In genomic region chrIV:17116345-17116744, ce11 we compare ENCODE assay signal across 3 worm cellular contexts.
TF ChIP-seq lines count a peak whose summit lies in the region.

Gene cyn-13 (minus strand): TSS chrIV:17116657.

TF ChIP-seq in whole organism, L4 larva, 104 proteins besides CTCF, POLR2A, EP300 and RAD21 (continues in another document):
- TF ChIP-seq unc-62 (GFP tag; optimal IDR thresholded peaks at IDR 0.05 in 1 of 2; lab: Kevin White, UChicago) (no peak), unc-62 (tag; optimal IDR thresholded peaks at IDR 0.05; lab: Kevin White, UChicago) (no peak), ceh-20 (GFP tag; IDR thresholded peaks at IDR 0.05; lab: Robert Waterston, UW) (no peak), D1046.2 (GFP tag; IDR thresholded peaks at IDR 0.05; lab: Robert Waterston, UW) (0 out of 2 replicates have a peak, but pooled peaks have one; percentile 54), ama-1 (optimal IDR thresholded peaks at IDR 0.05; lab: Kevin White, UChicago) (peak; percentile 73), tra-1 (GFP tag; IDR thresholded peaks at IDR 0.05; lab: Robert Waterston, UW) (no peak), madf-9 (GFP tag; conservative IDR thresholded peaks at IDR 0.05; lab: Robert Waterston, UW) (no peak), ZK546.5 (tag; optimal IDR thresholded peaks at IDR 0.05; lab: Kevin White, UChicago) (no peak), nhr-11 (tag; optimal IDR thresholded peaks at IDR 0.05; lab: Kevin White, UChicago) (no peak), lir-3 (tag; optimal IDR thresholded peaks at IDR 0.05; lab: Kevin White, UChicago) (no peak), lim-7 (GFP tag; IDR thresholded peaks at IDR 0.05; lab: Robert Waterston, UW) (0 out of 2 replicates have a peak, but pooled peaks have one; percentile 53), Y48G9A.11 (GFP tag; IDR thresholded peaks at IDR 0.05; lab: Robert Waterston, UW) (peak; percentile 47; the same call in 1 of the 2 replicates), zfp-2 (tag; optimal IDR thresholded peaks at IDR 0.05; lab: Kevin White, UChicago) (no peak), sdz-12 (GFP tag; optimal IDR thresholded peaks at IDR 0.05; lab: Kevin White, UChicago) (no peak), mdt-29 (GFP tag; IDR thresholded peaks at IDR 0.05; lab: Robert Waterston, UW) (0 out of 2 replicates have a peak, but pooled peaks have one; percentile 12), ZK337.2 (GFP tag; IDR thresholded peaks at IDR 0.05; lab: Robert Waterston, UW) (no peak), mxl-2 (GFP tag; conservative IDR thresholded peaks at IDR 0.05; lab: Robert Waterston, UW) (no peak), snpc-1.2 (GFP tag; IDR thresholded peaks at IDR 0.05; lab: Robert Waterston, UW) (peak; percentile 22; the same call in 1 of the 2 replicates), hlh-11 (tag; optimal IDR thresholded peaks at IDR 0.05; lab: Kevin White, UChicago) (no peak), egl-27 (tag; optimal IDR thresholded peaks at IDR 0.05; lab: Kevin White, UChicago) (no peak), ceh-28 (tag; optimal IDR thresholded peaks at IDR 0.05; lab: Kevin White, UChicago) (no peak), pqm-1 (tag; optimal IDR thresholded peaks at IDR 0.05; lab: Kevin White, UChicago) (no peak), tag-97 (GFP tag; IDR thresholded peaks at IDR 0.05; lab: Robert Waterston, UW) (no peak), ztf-11 (tag; optimal IDR thresholded peaks at IDR 0.05; lab: Kevin White, UChicago) (no peak), dmd-8 (GFP tag; IDR thresholded peaks at IDR 0.05; lab: Robert Waterston, UW) (no peak), egl-43 (GFP tag; IDR thresholded peaks at IDR 0.05; lab: Robert Waterston, UW) (no peak), nhr-41 (GFP tag; IDR thresholded peaks at IDR 0.05; lab: Robert Waterston, UW) (no peak), nhr-25 (tag; optimal IDR thresholded peaks at IDR 0.05; lab: Kevin White, UChicago; ENCODE audit: borderline replicate concordance, insufficient read depth) (no peak), hif-1 (tag; optimal IDR thresholded peaks at IDR 0.05; lab: Kevin White, UChicago) (no peak), dve-1 (tag; optimal IDR thresholded peaks at IDR 0.05; lab: Kevin White, UChicago; ENCODE audit: insufficient read depth) (no peak), fos-1 (tag; optimal IDR thresholded peaks at IDR 0.05; lab: Kevin White, UChicago) (no peak)

TF ChIP-seq in whole organism, early embryonic, 17 proteins besides CTCF, POLR2A, EP300 and RAD21:
- TF ChIP-seq flt-1 (GFP tag; IDR thresholded peaks at IDR 0.05; lab: Robert Waterston, UW) (no peak), hmg-4 (GFP tag; optimal IDR thresholded peaks at IDR 0.05; lab: Kevin White, UChicago) (no peak), ama-1 (optimal IDR thresholded peaks at IDR 0.05; lab: Kevin White, UChicago) (peak; percentile 69), hnd-1 (tag; optimal IDR thresholded peaks at IDR 0.05; lab: Kevin White, UChicago) (no peak)
TF ChIP-seq in whole organism, early embryonic: peak in this region for 1.

TF ChIP-seq in whole organism, young adult, 124 proteins besides CTCF, POLR2A, EP300 and RAD21:
- TF ChIP-seq hrde-1 (tag; optimal IDR thresholded peaks at IDR 0.05; lab: Kevin White, UChicago; ENCODE audit: borderline replicate concordance) (peak; percentile 54), ekl-4 (GFP tag; IDR thresholded peaks at IDR 0.05; lab: Robert Waterston, UW) (peak; percentile 48; the same call in 1 of the 2 replicates), madf-6 (GFP tag; IDR thresholded peaks at IDR 0.05; lab: Robert Waterston, UW) (peak; percentile 25; the same call in 1 of the 2 replicates), Y56A3A.18 (GFP tag; IDR thresholded peaks at IDR 0.05; lab: Robert Waterston, UW) (0 out of 2 replicates have a peak, but pooled peaks have one; percentile 16), nhr-80 (tag; optimal IDR thresholded peaks at IDR 0.05; lab: Kevin White, UChicago) (no peak), mcd-1 (GFP tag; IDR thresholded peaks at IDR 0.05; lab: Robert Waterston, UW) (0 out of 2 replicates have a peak, but pooled peaks have one; percentile 20), madf-8 (GFP tag; conservative IDR thresholded peaks at IDR 0.05; lab: Robert Waterston, UW) (no peak), bed-1 (GFP tag; IDR thresholded peaks at IDR 0.05; lab: Robert Waterston, UW) (no peak), cebp-1 (GFP tag; IDR thresholded peaks at IDR 0.05; lab: Robert Waterston, UW) (no peak), cebp-1 (tag; optimal IDR thresholded peaks at IDR 0.05; lab: Kevin White, UChicago) (peak; percentile 16), fkh-3 (tag; optimal IDR thresholded peaks at IDR 0.05; lab: Kevin White, UChicago) (peak; percentile 4), chd-7 (tag; optimal IDR thresholded peaks at IDR 0.05; lab: Kevin White, UChicago) (no peak), attf-6 (GFP tag; IDR thresholded peaks at IDR 0.05; lab: Robert Waterston, UW) (peak; percentile 60), nfya-1 (tag; optimal IDR thresholded peaks at IDR 0.05; lab: Kevin White, UChicago; ENCODE audit: borderline replicate concordance, insufficient read depth) (no peak), F49E8.2 (tag; optimal IDR thresholded peaks at IDR 0.05; lab: Kevin White, UChicago; ENCODE audit: insufficient read depth) (peak; percentile 41), mxl-1 (tag; optimal IDR thresholded peaks at IDR 0.05; lab: Kevin White, UChicago) (no peak), him-1 (tag; optimal IDR thresholded peaks at IDR 0.05; lab: Kevin White, UChicago) (no peak), snpc-4 (GFP tag; optimal IDR thresholded peaks at IDR 0.05; lab: Kevin White, UChicago) (no peak), snpc-4 (tag; optimal IDR thresholded peaks at IDR 0.05; lab: Kevin White, UChicago) (peak in 1 of 4 experiments; percentile 71), ztf-25 (GFP tag; IDR thresholded peaks at IDR 0.05; lab: Robert Waterston, UW) (no peak)

Comparison
In these comparisons a context has a peak if more than half of its experiments do, and no peak if none do; other contexts are left out.
1. Of the 7 proteins assayed by ChIP-seq in both whole organism, young adult and whole organism, L4 larva: peak only in whole organism, young adult: F49E8.2; only in whole organism, L4 larva: ama-1; in both: none; in neither: 4; mixed calls (peak in some experiments, not most) for 1.